Fruit fly (Drosophila melanogaster) whole organism, prepupa: ENCODE results near the gene CG42502.

Experiments
- CG6808 ChIP-seq: fragments of 200-800 bp; sonication (Bioruptor generic); optimal IDR thresholded peaks from 3 replicates; lab custom pipeline; 2017; ENCODE audit warnings: missing biosample characterization, missing genetic modification characterization, mild to moderate bottlenecking, moderate library complexity, missing genetic modification reagents
- CG6854 ChIP-seq: fragments of 200-800 bp; sonication (Bioruptor generic); optimal IDR thresholded peaks from 2 replicates; lab custom pipeline; 2017; ENCODE audit warnings: missing biosample characterization, mild to moderate bottlenecking, missing genetic modification characterization
- CG8632 ChIP-seq: fragments of 200-800 bp; sonication (Bioruptor generic); optimal IDR thresholded peaks from 3 replicates; lab custom pipeline; 2016; ENCODE audit warnings: missing biosample characterization, missing genetic modification characterization
- Eip75B ChIP-seq: fragments of 200-800 bp; sonication (Bioruptor generic); optimal IDR thresholded peaks from 3 replicates; lab custom pipeline; 2016; ENCODE audit warnings: missing biosample characterization, missing genetic modification characterization
- Eip93F ChIP-seq: fragments of 200-800 bp; sonication (Bioruptor generic); optimal IDR thresholded peaks from 2 replicates; lab custom pipeline; 2016; ENCODE audit warnings: missing biosample characterization, mild to moderate bottlenecking, missing genetic modification characterization
- Hr4 ChIP-seq: fragments of 200-800 bp; sonication (Bioruptor generic); optimal IDR thresholded peaks from 3 replicates; lab custom pipeline; 2016; ENCODE audit warnings: missing biosample characterization, missing genetic modification characterization
- Sox14 ChIP-seq: fragments of 200-800 bp; sonication (Bioruptor generic); optimal IDR thresholded peaks from 3 replicates; lab custom pipeline; 2016; ENCODE audit warnings: missing biosample characterization, missing genetic modification characterization
- net ChIP-seq: fragments of 200-800 bp; sonication (Bioruptor generic); optimal IDR thresholded peaks from 3 replicates; lab custom pipeline; 2016; ENCODE audit warnings: missing biosample characterization, missing genetic modification characterization
- salr ChIP-seq, 2 experiments: fragments of 200-800 bp; sonication (Bioruptor generic); optimal IDR thresholded peaks; 3 replicates each; lab custom pipeline; 2016 to 2018; ENCODE audit warnings: missing biosample characterization in 2 of 2, missing genetic modification characterization in 2 of 2, mild to moderate bottlenecking in 1 of 2

DNA sequence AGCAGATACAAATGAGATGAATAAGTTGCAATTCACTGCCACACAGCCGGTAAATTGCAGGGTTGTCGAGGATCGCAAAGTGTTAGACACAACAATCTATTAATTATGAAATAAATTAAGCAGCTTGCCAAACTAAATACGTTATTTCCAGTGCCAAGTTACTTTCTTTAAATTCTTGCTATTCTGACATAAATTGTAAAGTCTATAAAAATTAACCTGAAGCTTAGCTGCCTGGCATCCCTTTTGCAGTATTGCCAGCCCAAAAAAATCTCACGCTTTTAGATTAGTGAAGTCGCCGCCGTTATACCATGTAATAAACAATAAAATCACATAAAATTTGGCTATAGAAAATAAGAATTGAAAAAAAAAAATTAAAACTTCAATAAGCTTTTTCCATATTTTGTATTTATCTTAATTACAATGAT is 46.6 kb upstream of the CG42502 start:
- TF ChIP-seq Sox14 (GFP tag; lab: Kevin White, UChicago) = peak; percentile 98
- TF ChIP-seq salr (GFP tag; optimal IDR thresholded peaks at IDR 0.05; lab: Kevin White, UChicago) = peak; percentile 90 to 93
- peak; percentile 85 for TF ChIP-seq Eip93F (GFP tag; lab: Kevin White, UChicago)
- peak; percentile 96 for TF ChIP-seq CG8632 (GFP tag; lab: Kevin White, UChicago)
- peak; percentile 98 for TF ChIP-seq Hr4 (GFP tag; lab: Kevin White, UChicago)
- TF ChIP-seq CG6854 (GFP tag; lab: Kevin White, UChicago) = peak; percentile 92
- TF ChIP-seq Eip75B (GFP tag; lab: Kevin White, UChicago) = peak; percentile 98
- TF ChIP-seq net = peak; percentile 97
- TF ChIP-seq CG6808 (GFP tag; lab: Kevin White, UChicago) = peak; percentile 94
